Fruit fly (Drosophila melanogaster) whole organism, embryonic: ENCODE results near the gene Sfp65A.

Source experiments
- CG12769 ChIP-seq: fragments of 200-800 bp; sonication (Bioruptor generic); optimal IDR thresholded peaks from 2 replicates; lab custom pipeline; 2019; ENCODE audit warnings: missing biosample characterization, mild to moderate bottlenecking, missing genetic modification characterization, moderate library complexity
- CG13894 ChIP-seq: fragments of 200-800 bp; sonication (Bioruptor generic); optimal IDR thresholded peaks from 3 replicates; lab custom pipeline; 2018; ENCODE audit warnings: missing biosample characterization, mild to moderate bottlenecking, missing genetic modification characterization, moderate library complexity
- CG14667 ChIP-seq: fragments of 200-800 bp; sonication (Bioruptor generic); IDR thresholded peaks from 2 replicates; pipeline ENCODE4 v1.3.6; 2022; ENCODE audit warnings: missing biosample characterization, missing genetic modification characterization
- CG15514 ChIP-seq: fragments of 200-800 bp; sonication (Bioruptor generic); optimal IDR thresholded peaks from 3 replicates; lab custom pipeline; 2017; ENCODE audit warnings: missing biosample characterization, missing genetic modification characterization, mild to moderate bottlenecking, moderate library complexity, missing genetic modification reagents
- CG1602 ChIP-seq: fragments of 200-800 bp; sonication (Bioruptor generic); optimal IDR thresholded peaks from 3 replicates; lab custom pipeline; 2016; ENCODE audit warnings: missing biosample characterization, missing genetic modification characterization
- CG17359 ChIP-seq: fragments of 200-800 bp; sonication (Bioruptor generic); optimal IDR thresholded peaks from 3 replicates; lab custom pipeline; 2018; ENCODE audit warnings: missing biosample characterization, mild to moderate bottlenecking, missing genetic modification characterization, moderate library complexity
- CG17802 ChIP-seq: fragments of 200-800 bp; sonication (Bioruptor generic); optimal IDR thresholded peaks from 2 replicates; lab custom pipeline; 2018; ENCODE audit warnings: missing biosample characterization, mild to moderate bottlenecking, missing genetic modification characterization, moderate library complexity
- CG18599 ChIP-seq: fragments of 200-800 bp; sonication (Bioruptor generic); optimal IDR thresholded peaks from 3 replicates; lab custom pipeline; 2017; ENCODE audit warnings: missing biosample characterization, missing genetic modification characterization, mild to moderate bottlenecking, moderate library complexity, missing genetic modification reagents
- CG2889 ChIP-seq: fragments of 200-800 bp; sonication (Bioruptor generic); IDR thresholded peaks from 3 replicates; pipeline ENCODE4 v1.3.6; 2022; ENCODE audit warnings: missing biosample characterization, missing genetic modification characterization
- CG4328 ChIP-seq: fragments of 200-800 bp; sonication (Bioruptor generic); optimal IDR thresholded peaks from 3 replicates; lab custom pipeline; 2017; ENCODE audit warnings: missing biosample characterization, missing genetic modification reagents, missing genetic modification characterization
- CG6254 ChIP-seq: fragments of 200-800 bp; sonication (Bioruptor generic); optimal IDR thresholded peaks from 3 replicates; lab custom pipeline; 2017; ENCODE audit warnings: mild to moderate bottlenecking, missing biosample characterization, missing genetic modification reagents, missing genetic modification characterization
- CG6272 ChIP-seq: fragments of 200-800 bp; sonication (Bioruptor generic); IDR thresholded peaks from 2 replicates; pipeline ENCODE4 v1.3.6; 2022; ENCODE audit warnings: missing biosample characterization, missing genetic modification characterization
- CG6813 ChIP-seq: fragments of 200-800 bp; sonication (Bioruptor generic); optimal IDR thresholded peaks from 2 replicates; lab custom pipeline; 2017; ENCODE audit warnings: missing biosample characterization, missing genetic modification characterization, mild to moderate bottlenecking, moderate library complexity, missing genetic modification reagents
- CG8478 ChIP-seq: fragments of >200 bp; optimal IDR thresholded peaks from 2 replicates; lab custom pipeline; 2018
- CG9215 ChIP-seq: fragments of 200-800 bp; sonication (Bioruptor generic); IDR thresholded peaks from 2 replicates; pipeline ENCODE4 v1.3.6; 2022; ENCODE audit warnings: missing biosample characterization, missing genetic modification characterization
- CG9817 ChIP-seq: fragments of 200-800 bp; sonication (Bioruptor generic); optimal IDR thresholded peaks from 2 replicates; lab custom pipeline; 2018; ENCODE audit warnings: missing biosample characterization, mild to moderate bottlenecking, missing genetic modification characterization, moderate library complexity
- Chrac-16 ChIP-seq: fragments of 200-800 bp; sonication (Bioruptor generic); optimal IDR thresholded peaks from 3 replicates; lab custom pipeline; 2016; ENCODE audit warnings: missing biosample characterization, missing genetic modification characterization
- Doc3 ChIP-seq: fragments of 200-800 bp; sonication (Bioruptor generic); IDR thresholded peaks from 3 replicates; pipeline ENCODE4 v1.3.6; 2022; ENCODE audit warnings: missing biosample characterization, missing genetic modification characterization; ENCODE audit not compliant: partially characterized antibody
- Ets65A ChIP-seq: fragments of 200-800 bp; sonication (Bioruptor generic); peaks from one replicate; lab custom pipeline; 2016; ENCODE audit warnings: missing biosample characterization, missing genetic modification characterization
- GATAe ChIP-seq: fragments of 200-800 bp; sonication (Bioruptor generic); conservative IDR thresholded peaks from 2 replicates; pipeline ENCODE4 v1.3.6; 2022; ENCODE audit warnings: missing biosample characterization, missing genetic modification characterization
- Hey ChIP-seq: fragments of 200-800 bp; sonication (Bioruptor generic); optimal IDR thresholded peaks from 3 replicates; lab custom pipeline; 2018; ENCODE audit warnings: missing biosample characterization, mild to moderate bottlenecking, missing genetic modification characterization
- NC2β ChIP-seq: fragments of 200-800 bp; sonication (Bioruptor generic); optimal IDR thresholded peaks from 2 replicates; lab custom pipeline; 2016; ENCODE audit warnings: missing biosample characterization, missing genetic modification characterization
- Pdp1 ChIP-seq, 2 experiments: fragments of 200-800 bp; sonication (Bioruptor generic); optimal IDR thresholded peaks; 3 replicates each; lab custom pipeline; 2016; ENCODE audit warnings: missing biosample characterization in 2 of 2, missing genetic modification characterization in 2 of 2, mild to moderate bottlenecking in 1 of 2, moderate library complexity in 1 of 2
- Six4 ChIP-seq: fragments of 200-800 bp; sonication (Bioruptor generic); optimal IDR thresholded peaks from 2 replicates; lab custom pipeline; 2016; ENCODE audit warnings: missing biosample characterization, missing genetic modification characterization
- Trl ChIP-seq, 3 experiments: fragments of >200 bp in 2 of 3; fragments of 200-800 bp in 1 of 3; sonication (Bioruptor generic) in 1 of 3; optimal IDR thresholded peaks; 2 replicates in 1 of 3; 3 replicates in 2 of 3; lab custom pipeline; 2016 to 2017; ENCODE audit warnings: missing biosample characterization in 1 of 3, missing genetic modification characterization in 1 of 3
- abd-A ChIP-seq: fragments of 200-800 bp; sonication (Bioruptor generic); optimal IDR thresholded peaks from 3 replicates; lab custom pipeline; 2019; ENCODE audit warnings: missing biosample characterization, mild to moderate bottlenecking, missing genetic modification characterization, moderate library complexity
- bowl ChIP-seq: fragments of 200-800 bp; sonication (Bioruptor generic); IDR thresholded peaks from 2 replicates; pipeline ENCODE4 v1.3.6; 2022; ENCODE audit warnings: missing biosample characterization, missing genetic modification characterization
- bsh ChIP-seq, 2 experiments: fragments of 200-800 bp; sonication (Bioruptor generic); optimal IDR thresholded peaks; 2 replicates each; lab custom pipeline; 2017 to 2018; ENCODE audit warnings: mild to moderate bottlenecking in 2 of 2, missing biosample characterization in 2 of 2, missing genetic modification characterization in 2 of 2, moderate library complexity in 1 of 2
- chinmo ChIP-seq: fragments of 200-800 bp; sonication (Bioruptor generic); IDR thresholded peaks from 4 replicates; pipeline ENCODE4 v1.3.6; 2022; ENCODE audit warnings: missing biosample characterization, missing genetic modification characterization; ENCODE audit not compliant: partially characterized antibody
- ci ChIP-seq: fragments of 200-800 bp; sonication (Bioruptor generic); IDR thresholded peaks from 3 replicates; pipeline ENCODE4 v1.3.6; 2022; ENCODE audit warnings: missing biosample characterization, missing genetic modification characterization
- croc ChIP-seq: fragments of 200-800 bp; sonication (Bioruptor generic); conservative IDR thresholded peaks from 3 replicates; pipeline ENCODE4 v1.3.6; 2022; ENCODE audit warnings: missing biosample characterization, missing genetic modification characterization
- danr ChIP-seq: fragments of 200-800 bp; sonication (Bioruptor generic); IDR thresholded peaks from 2 replicates; pipeline ENCODE4 v1.3.6; 2022; ENCODE audit warnings: missing biosample characterization, missing genetic modification characterization
- dm ChIP-seq: fragments of 200-800 bp; sonication (Bioruptor generic); optimal IDR thresholded peaks from 3 replicates; lab custom pipeline; 2016; ENCODE audit warnings: missing biosample characterization, missing genetic modification characterization
- fd96Cb ChIP-seq: fragments of 200-800 bp; sonication (Bioruptor generic); optimal IDR thresholded peaks from 2 replicates; lab custom pipeline; 2018; ENCODE audit warnings: missing biosample characterization, mild to moderate bottlenecking, missing genetic modification characterization, moderate library complexity
- gfzf ChIP-seq: fragments of 200-800 bp; sonication (Bioruptor generic); optimal IDR thresholded peaks from 2 replicates; lab custom pipeline; 2016; ENCODE audit warnings: missing biosample characterization, mild to moderate bottlenecking, missing genetic modification characterization, moderate library complexity
- her ChIP-seq: fragments of 200-800 bp; sonication (Bioruptor generic); optimal IDR thresholded peaks from 2 replicates; lab custom pipeline; 2016; ENCODE audit warnings: missing biosample characterization, missing genetic modification characterization
- jing ChIP-seq: fragments of 200-800 bp; sonication (Bioruptor generic); optimal IDR thresholded peaks from 2 replicates; lab custom pipeline; 2018; ENCODE audit warnings: missing biosample characterization, mild to moderate bottlenecking, missing genetic modification characterization
- lmd ChIP-seq: fragments of 200-800 bp; sonication (Bioruptor generic); IDR thresholded peaks from 2 replicates; pipeline ENCODE4 v1.3.6; 2022; ENCODE audit warnings: missing biosample characterization, missing genetic modification characterization
- mld ChIP-seq: fragments of 200-800 bp; sonication (Bioruptor generic); IDR thresholded peaks from 3 replicates; pipeline ENCODE4 v1.3.6; 2022; ENCODE audit warnings: missing biosample characterization, missing genetic modification characterization; ENCODE audit not compliant: partially characterized antibody
- org-1 ChIP-seq: fragments of 200-800 bp; sonication (Bioruptor generic); optimal IDR thresholded peaks from 2 replicates; lab custom pipeline; 2017; ENCODE audit warnings: missing biosample characterization, missing genetic modification characterization
- rib ChIP-seq: fragments of 200-800 bp; sonication (Bioruptor generic); IDR thresholded peaks from 2 replicates; pipeline ENCODE4 v1.3.6; 2022; ENCODE audit warnings: missing biosample characterization, missing genetic modification characterization
- sens ChIP-seq: fragments of 200-800 bp; sonication (Bioruptor generic); peaks from one replicate; lab custom pipeline; 2016; ENCODE audit warnings: missing biosample characterization, missing genetic modification characterization
- sisA ChIP-seq: fragments of 200-800 bp; sonication (Bioruptor generic); IDR thresholded peaks from 2 replicates; pipeline ENCODE4 v1.3.6; 2022; ENCODE audit warnings: missing biosample characterization, missing genetic modification characterization
- slp2 ChIP-seq: fragments of 200-800 bp; sonication (Bioruptor generic); optimal IDR thresholded peaks from 2 replicates; lab custom pipeline; 2016; ENCODE audit warnings: missing biosample characterization, missing genetic modification characterization
- stc ChIP-seq: fragments of 200-800 bp; sonication (Bioruptor generic); IDR thresholded peaks from 2 replicates; pipeline ENCODE4 v1.3.6; 2022; ENCODE audit warnings: missing biosample characterization, missing genetic modification characterization
- stwl ChIP-seq: fragments of 200-800 bp; sonication (Bioruptor generic); optimal IDR thresholded peaks from 3 replicates; lab custom pipeline; 2018; ENCODE audit warnings: missing biosample characterization, mild to moderate bottlenecking, missing genetic modification characterization, moderate library complexity
- zen2 ChIP-seq: fragments of 200-800 bp; sonication (Bioruptor generic); IDR thresholded peaks from 3 replicates; pipeline ENCODE4 v1.3.6; 2022; ENCODE audit warnings: missing biosample characterization, missing genetic modification characterization; ENCODE audit not compliant: partially characterized antibody
- zfh2 ChIP-seq: fragments of 200-800 bp; sonication (Bioruptor generic); optimal IDR thresholded peaks from 2 replicates; lab custom pipeline; 2016; ENCODE audit warnings: missing biosample characterization, missing genetic modification characterization

The Sfp65A gene

dm6 chr3L:6344243-6344642 is 5.8 kb upstream of the Sfp65A start (continued):
- TF ChIP-seq zen2 (GFP tag; lab: Robert Waterston, UW) (no peak), CG15514 (GFP tag; lab: Kevin White, UChicago) (no peak), fd96Cb (tag; lab: Kevin White, UChicago) (no peak), stwl (no peak), lmd (no peak), NC2β (GFP tag; lab: Kevin White, UChicago) (no peak)

dm6 chr3L:6348433-6348832 is 1.6 kb upstream of the Sfp65A start:
- TF ChIP-seq ci (GFP tag; lab: Robert Waterston, UW) (no peak), Pdp1 (GFP tag; optimal IDR thresholded peaks at IDR 0.05; lab: Kevin White, UChicago) (peak in 1 of 2 experiments; percentile 16), sens (GFP tag; lab: Kevin White, UChicago) (peak; percentile 67), CG13894 (tag; lab: Kevin White, UChicago) (peak; percentile 8), chinmo (GFP tag; lab: Robert Waterston, UW) (no peak), CG4328 (GFP tag; lab: Kevin White, UChicago) (no peak), abd-A (tag; lab: Kevin White, UChicago) (peak; percentile 51), mld (GFP tag; lab: Robert Waterston, UW) (no peak)

DNA sequence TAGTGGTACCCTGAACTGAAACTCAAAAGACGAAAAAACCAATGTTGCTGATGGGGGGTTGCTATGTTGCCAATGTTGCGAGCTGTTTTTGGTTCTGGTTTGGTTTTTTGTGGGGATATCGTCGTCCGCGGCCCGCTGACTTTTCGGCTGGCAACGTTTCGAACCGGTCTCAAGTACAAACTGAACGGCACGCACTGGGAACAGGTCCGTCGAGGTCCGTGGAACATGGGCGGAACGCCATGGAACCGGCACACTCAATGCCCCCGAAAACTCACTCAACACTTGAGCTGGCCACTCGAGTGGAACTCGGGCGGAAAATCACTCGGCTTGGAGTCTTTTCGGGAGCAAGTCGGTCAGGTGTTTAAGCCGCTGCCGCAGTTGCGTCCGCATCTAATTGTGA is 2.2 kb downstream of the Sfp65A start, which contains the start of gene CG13300:
TSS of gene CG13300 (minus strand) at position 159 of the 400 bp plus-strand sequence.
- TF ChIP-seq CG12769 (tag; lab: Kevin White, UChicago), result peak; percentile 56
- TF ChIP-seq CG6813, result no peak
- TF ChIP-seq stc (GFP tag; lab: Robert Waterston, UW), result peak; percentile 51; the same call in 1 of the 2 replicates
- TF ChIP-seq Six4, result no peak
- no peak for TF ChIP-seq rib (GFP tag; lab: Robert Waterston, UW)
- no peak for TF ChIP-seq Chrac-16
- no peak for TF ChIP-seq CG17802 (tag; lab: Kevin White, UChicago)
- TF ChIP-seq CG2889 (GFP tag; lab: Robert Waterston, UW), result no peak
- no peak for TF ChIP-seq Doc3
- no peak for TF ChIP-seq CG1602 (GFP tag; lab: Kevin White, UChicago)
- no peak for TF ChIP-seq Ets65A (GFP tag; lab: Kevin White, UChicago)
- TF ChIP-seq GATAe (GFP tag; lab: Robert Waterston, UW), result no peak
- no peak for TF ChIP-seq CG9817 (tag; lab: Kevin White, UChicago)
- no peak for TF ChIP-seq gfzf
- no peak for TF ChIP-seq org-1
- TF ChIP-seq Trl (optimal IDR thresholded peaks at IDR 0.05; lab: Kevin White, UChicago), result no peak
- TF ChIP-seq Trl (GFP tag; optimal IDR thresholded peaks at IDR 0.05; lab: Kevin White, UChicago), result no peak
- TF ChIP-seq CG6272 (GFP tag; lab: Robert Waterston, UW), result no peak
- TF ChIP-seq slp2 (GFP tag; lab: Kevin White, UChicago), result no peak
- TF ChIP-seq croc (GFP tag; lab: Robert Waterston, UW), result no peak
- TF ChIP-seq bsh (GFP tag; optimal IDR thresholded peaks at IDR 0.05; lab: Kevin White, UChicago), result no peak
- no peak for TF ChIP-seq CG17359 (tag; lab: Kevin White, UChicago)
- peak; percentile 11 for TF ChIP-seq CG18599 (GFP tag; lab: Kevin White, UChicago)
- TF ChIP-seq CG14667, result no peak
- no peak for TF ChIP-seq CG9215 (GFP tag; lab: Robert Waterston, UW)
- no peak for TF ChIP-seq CG8478 (lab: Kevin White, UChicago)
- no peak for TF ChIP-seq bowl (GFP tag; lab: Robert Waterston, UW)
- no peak for TF ChIP-seq dm (GFP tag; lab: Kevin White, UChicago)
- TF ChIP-seq zfh2, result no peak
- TF ChIP-seq jing (GFP tag; lab: Kevin White, UChicago), result no peak
- no peak for TF ChIP-seq CG6254 (GFP tag; lab: Kevin White, UChicago)
- no peak for TF ChIP-seq sisA (GFP tag; lab: Robert Waterston, UW)
- TF ChIP-seq her, result no peak
- TF ChIP-seq danr (GFP tag; lab: Robert Waterston, UW), result no peak
- TF ChIP-seq Hey (tag; lab: Kevin White, UChicago), result no peak
